Worm (Caenorhabditis elegans) whole organism, young adult: ENCODE results near the gene srh-276.
A peak's percentile ranks its signal among the peaks of the same experiment; 100 is the strongest.

Experiments
- B0035.1 ChIP-seq: sonication (generic microtip); optimal IDR thresholded peaks from 2 replicates; lab custom pipeline; 2016; ENCODE audit warnings: missing genetic modification characterization, mild to moderate bottlenecking, missing compliant biosample characterization, missing genotype, missing genetic modification reagents
- B0261.1 ChIP-seq: sonication (generic microtip); optimal IDR thresholded peaks from 2 replicates; lab custom pipeline; 2016; ENCODE audit warnings: mild to moderate bottlenecking, missing genetic modification characterization, moderate library complexity, missing compliant biosample characterization
- B0336.3 ChIP-seq: fragments of 200-800 bp; sonication (Bioruptor generic); IDR thresholded peaks from 2 replicates; pipeline ENCODE4 v1.3.6; 2022; ENCODE audit warnings: missing genetic modification characterization, missing compliant biosample characterization
- F10E7.11 ChIP-seq: sonication (generic microtip); optimal IDR thresholded peaks from 2 replicates; lab custom pipeline; 2017; ENCODE audit warnings: mild to moderate bottlenecking, missing genetic modification characterization, moderate library complexity, missing compliant biosample characterization
- K12H6.12 ChIP-seq: fragments of 200-800 bp; sonication (Bioruptor generic); optimal IDR thresholded peaks from 2 replicates; lab custom pipeline; 2018; ENCODE audit warnings: mild to moderate bottlenecking, missing genetic modification characterization, missing compliant biosample characterization
- Y95B8A.8 ChIP-seq: fragments of 200-800 bp; sonication (Bioruptor generic); IDR thresholded peaks from 2 replicates; pipeline ENCODE4 v1.3.6; 2022; ENCODE audit warnings: missing genetic modification reagents, missing genetic modification characterization, missing compliant biosample characterization
- ama-1 ChIP-seq, 3 experiments: fragments of 150-350 bp in 1 of 3; sonication (generic microtip) in 2 of 3; optimal IDR thresholded peaks; 2 replicates each; lab custom pipeline; 2014 to 2018; ENCODE audit warnings: missing biosample characterization in 2 of 3, missing genetic modification characterization in 2 of 3, missing genetic modification reagents in 2 of 3
- athp-1 ChIP-seq: sonication (generic microtip); optimal IDR thresholded peaks from 2 replicates; lab custom pipeline; 2017; ENCODE audit warnings: mild to moderate bottlenecking, missing genetic modification characterization, missing compliant biosample characterization
- attf-5 ChIP-seq: fragments of 200-800 bp; sonication (Bioruptor generic); optimal IDR thresholded peaks from 2 replicates; lab custom pipeline; 2018; ENCODE audit warnings: mild to moderate bottlenecking, missing genetic modification characterization, missing compliant biosample characterization
- attf-6 ChIP-seq: fragments of 200-800 bp; sonication (Bioruptor generic); IDR thresholded peaks from 2 replicates; pipeline ENCODE4 v1.3.6; 2022; ENCODE audit warnings: missing genetic modification reagents, missing genetic modification characterization, missing compliant biosample characterization
- bed-1 ChIP-seq: fragments of 200-800 bp; sonication (Bioruptor generic); IDR thresholded peaks from 2 replicates; pipeline ENCODE4 v1.3.6; 2022; ENCODE audit warnings: missing genetic modification reagents, missing genetic modification characterization, missing compliant biosample characterization
- ccch-3 ChIP-seq: fragments of 200-800 bp; sonication (Bioruptor generic); optimal IDR thresholded peaks from 2 replicates; lab custom pipeline; 2018; ENCODE audit warnings: mild to moderate bottlenecking, missing genetic modification characterization, missing compliant biosample characterization
- cebp-1 ChIP-seq, 2 experiments: fragments of 200-800 bp in 1 of 2; sonication (Bioruptor generic) in 1 of 2; sonication (generic microtip) in 1 of 2; IDR thresholded peaks in 1 of 2; optimal IDR thresholded peaks in 1 of 2; 2 replicates each; pipeline versions ENCODE4 v1.3.6 to Lab custom; 2017 to 2022; ENCODE audit warnings: missing compliant biosample characterization in 2 of 2, missing genetic modification characterization in 2 of 2, mild to moderate bottlenecking in 1 of 2, missing genetic modification reagents in 1 of 2, moderate library complexity in 1 of 2
- ceh-100 ChIP-seq: fragments of 200-800 bp; sonication (Bioruptor generic); IDR thresholded peaks from 2 replicates; pipeline ENCODE4 v1.3.6; 2022; ENCODE audit warnings: missing genetic modification reagents, missing genetic modification characterization, missing compliant biosample characterization
- ceh-27 ChIP-seq: fragments of 200-800 bp; sonication (Bioruptor generic); optimal IDR thresholded peaks from 2 replicates; lab custom pipeline; 2018; ENCODE audit warnings: mild to moderate bottlenecking, missing genetic modification characterization, moderate library complexity, missing compliant biosample characterization
- ceh-91 ChIP-seq: fragments of 200-800 bp; sonication (Bioruptor generic); IDR thresholded peaks from 2 replicates; pipeline ENCODE4 v1.3.6; 2022; ENCODE audit warnings: missing genetic modification reagents, missing genetic modification characterization, missing compliant biosample characterization
- chd-7 ChIP-seq: sonication (generic microtip); optimal IDR thresholded peaks from 2 replicates; lab custom pipeline; 2016; ENCODE audit warnings: mild to moderate bottlenecking, missing genetic modification characterization, moderate library complexity, missing compliant biosample characterization
- dpl-1 ChIP-seq: fragments of 150-350 bp; optimal IDR thresholded peaks from 2 replicates; lab custom pipeline; 2014; ENCODE audit warnings: missing biosample characterization, missing genetic modification reagents, missing genetic modification characterization
- ekl-4 ChIP-seq: fragments of 200-800 bp; sonication (Bioruptor generic); IDR thresholded peaks from 2 replicates; pipeline ENCODE4 v1.3.6; 2022; ENCODE audit warnings: missing genetic modification reagents, missing genetic modification characterization, missing compliant biosample characterization
- fkh-3 ChIP-seq: sonication (generic microtip); optimal IDR thresholded peaks from 2 replicates; lab custom pipeline; 2016; ENCODE audit warnings: mild to moderate bottlenecking, missing genetic modification characterization, missing compliant biosample characterization
- him-1 ChIP-seq: sonication (generic microtip); optimal IDR thresholded peaks from 2 replicates; lab custom pipeline; 2016; ENCODE audit warnings: missing genotype, missing genetic modification reagents, missing genetic modification characterization, missing compliant biosample characterization
- hlh-12 ChIP-seq: sonication (generic microtip); optimal IDR thresholded peaks from 2 replicates; lab custom pipeline; 2016; ENCODE audit warnings: missing genetic modification characterization, missing compliant biosample characterization
- hmg-1.2 ChIP-seq: fragments of 200-800 bp; sonication (Bioruptor generic); IDR thresholded peaks from 2 replicates; pipeline ENCODE4 v1.3.6; 2022; ENCODE audit warnings: missing genetic modification reagents, missing genetic modification characterization, missing compliant biosample characterization
- hsf-1 ChIP-seq: fragments of 200-800 bp; sonication (Bioruptor generic); IDR thresholded peaks from 2 replicates; pipeline ENCODE4 v1.3.6; 2022; ENCODE audit warnings: missing genetic modification reagents, missing genetic modification characterization, missing compliant biosample characterization
- let-526 ChIP-seq: fragments of 200-800 bp; sonication (Bioruptor generic); IDR thresholded peaks from 2 replicates; pipeline ENCODE4 v1.3.6; 2022; ENCODE audit warnings: missing genetic modification reagents, missing genetic modification characterization, missing compliant biosample characterization
- lin-35 ChIP-seq, 3 experiments: fragments of 150-350 bp in 2 of 3; sonication (generic microtip) in 1 of 3; optimal IDR thresholded peaks; 2 replicates each; lab custom pipeline; 2014 to 2018; ENCODE audit warnings: missing biosample characterization in 3 of 3, missing genetic modification characterization in 3 of 3, missing genetic modification reagents in 3 of 3
- lin-40 ChIP-seq: sonication (generic microtip); optimal IDR thresholded peaks from 2 replicates; lab custom pipeline; 2016; ENCODE audit warnings: missing genetic modification characterization, mild to moderate bottlenecking, missing compliant biosample characterization, missing genotype, missing genetic modification reagents
- lir-1 ChIP-seq: fragments of 200-800 bp; sonication (Bioruptor generic); conservative IDR thresholded peaks from 2 replicates; pipeline ENCODE4 v1.3.6; 2022; ENCODE audit warnings: missing genetic modification reagents, missing genetic modification characterization, missing compliant biosample characterization
- madf-10 ChIP-seq: sonication (generic microtip); optimal IDR thresholded peaks from 2 replicates; lab custom pipeline; 2016; ENCODE audit warnings: mild to moderate bottlenecking, missing genetic modification characterization, missing compliant biosample characterization
- madf-8 ChIP-seq: fragments of 200-800 bp; sonication (Bioruptor generic); conservative IDR thresholded peaks from 2 replicates; pipeline ENCODE4 v1.3.6; 2022; ENCODE audit warnings: missing genetic modification reagents, missing genetic modification characterization, missing compliant biosample characterization
- mcd-1 ChIP-seq: fragments of 200-800 bp; sonication (Bioruptor generic); IDR thresholded peaks from 2 replicates; pipeline ENCODE4 v1.3.6; 2022; ENCODE audit warnings: missing genetic modification reagents, missing genetic modification characterization, missing compliant biosample characterization
- mel-28 ChIP-seq: sonication (generic microtip); optimal IDR thresholded peaks from 2 replicates; lab custom pipeline; 2016; ENCODE audit warnings: borderline replicate concordance, mild to moderate bottlenecking, missing genetic modification characterization, missing compliant biosample characterization
- nhr-90 ChIP-seq: sonication (generic microtip); optimal IDR thresholded peaks from 2 replicates; lab custom pipeline; 2016; ENCODE audit warnings: missing genotype, mild to moderate bottlenecking, missing genetic modification characterization, missing compliant biosample characterization
- pbrm-1 ChIP-seq: fragments of 200-800 bp; sonication (Bioruptor generic); IDR thresholded peaks from 2 replicates; pipeline ENCODE4 v1.3.6; 2022; ENCODE audit warnings: missing genetic modification reagents, missing genetic modification characterization, missing compliant biosample characterization
- repo-1 ChIP-seq: sonication (generic microtip); optimal IDR thresholded peaks from 2 replicates; lab custom pipeline; 2017; ENCODE audit warnings: mild to moderate bottlenecking, missing genetic modification characterization, missing compliant biosample characterization
- rpc-1 ChIP-seq, 2 experiments: fragments of 150-350 bp in 1 of 2; sonication (generic microtip) in 1 of 2; optimal IDR thresholded peaks; 2 replicates each; lab custom pipeline; 2014 to 2018; ENCODE audit warnings: missing biosample characterization in 1 of 2, missing genetic modification characterization in 1 of 2, missing genetic modification reagents in 1 of 2, missing genotype in 1 of 2
- snpc-1.1 ChIP-seq: sonication (generic microtip); optimal IDR thresholded peaks from 2 replicates; lab custom pipeline; 2017; ENCODE audit warnings: missing genetic modification characterization, mild to moderate bottlenecking, missing compliant biosample characterization, antibody characterized with exemption, moderate library complexity, missing genotype, missing genetic modification reagents; ENCODE audit not compliant: insufficient read depth
- snpc-1.3 ChIP-seq: sonication (generic microtip); optimal IDR thresholded peaks from 2 replicates; lab custom pipeline; 2017; ENCODE audit warnings: missing genetic modification characterization, mild to moderate bottlenecking, missing compliant biosample characterization, antibody characterized with exemption, moderate library complexity, missing genotype, missing genetic modification reagents; ENCODE audit not compliant: insufficient read depth
- somi-1 ChIP-seq: fragments of 200-800 bp; sonication (Bioruptor generic); optimal IDR thresholded peaks from 2 replicates; lab custom pipeline; 2018; ENCODE audit warnings: mild to moderate bottlenecking, missing genetic modification characterization, missing compliant biosample characterization
- tlf-1 ChIP-seq: fragments of 200-800 bp; sonication (Bioruptor generic); optimal IDR thresholded peaks from 2 replicates; lab custom pipeline; 2018; ENCODE audit warnings: mild to moderate bottlenecking, missing genetic modification characterization, missing compliant biosample characterization
- unc-62 ChIP-seq: fragments of 150-350 bp; optimal IDR thresholded peaks from 2 replicates; lab custom pipeline; 2014; ENCODE audit warnings: missing biosample characterization, missing genetic modification reagents, missing genetic modification characterization
- xnd-1 ChIP-seq: sonication (generic microtip); optimal IDR thresholded peaks from 2 replicates; lab custom pipeline; 2016; ENCODE audit warnings: missing genotype, missing genetic modification reagents, missing genetic modification characterization, missing compliant biosample characterization
- zim-3 ChIP-seq: sonication (generic microtip); optimal IDR thresholded peaks from 2 replicates; lab custom pipeline; 2017; ENCODE audit warnings: mild to moderate bottlenecking, missing genetic modification characterization, moderate library complexity, missing compliant biosample characterization
- ztf-18 ChIP-seq: sonication (generic microtip); optimal IDR thresholded peaks from 2 replicates; lab custom pipeline; 2016; ENCODE audit warnings: missing genotype, mild to moderate bottlenecking, missing genetic modification characterization, missing compliant biosample characterization
- ztf-25 ChIP-seq: fragments of 200-800 bp; sonication (Bioruptor generic); IDR thresholded peaks from 2 replicates; pipeline ENCODE4 v1.3.6; 2022; ENCODE audit warnings: missing genetic modification reagents, missing genetic modification characterization, missing compliant biosample characterization
- ztf-26 ChIP-seq: sonication (generic microtip); optimal IDR thresholded peaks from 2 replicates; lab custom pipeline; 2017; ENCODE audit warnings: missing genetic modification characterization, missing compliant biosample characterization

srh-276 gene

DNA sequence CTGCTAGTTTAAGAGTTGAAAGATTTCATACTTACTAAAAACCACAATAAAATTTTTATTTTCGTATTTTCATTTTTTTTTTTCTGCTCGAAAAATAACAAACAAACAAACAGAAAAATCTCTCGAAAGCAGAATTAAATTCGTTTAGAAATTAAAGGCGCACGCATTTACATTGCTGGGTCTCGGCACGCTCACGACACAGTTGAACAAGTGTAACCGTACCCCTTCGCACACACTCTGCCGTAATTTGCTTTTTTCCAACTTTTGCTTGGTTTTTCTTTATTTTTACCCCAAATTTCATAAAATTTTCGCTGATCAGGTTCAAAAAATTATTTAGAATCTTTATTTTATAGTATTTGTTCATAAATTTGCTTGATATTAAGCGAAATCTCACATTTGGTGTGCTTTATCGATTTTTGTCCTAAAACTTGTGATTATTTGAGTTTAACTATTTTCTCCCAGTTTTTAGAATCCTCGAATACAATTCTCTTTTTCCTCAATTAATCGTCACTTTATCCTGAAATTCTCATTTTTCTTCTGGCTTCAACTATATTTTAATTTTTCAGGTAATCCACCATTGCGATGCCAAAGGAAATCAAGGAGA is 17.5 kb upstream of the srh-276 start, which contains the start of gene rpl-38 (continued):
- TF ChIP-seq lir-1 (GFP tag; lab: Robert Waterston, UW) (no peak), attf-6 (GFP tag; lab: Robert Waterston, UW) (peak; percentile 46; the same call in 1 of the 2 replicates), ekl-4 (GFP tag; lab: Robert Waterston, UW) (peak; percentile 52), athp-1 (tag; lab: Kevin White, UChicago) (no peak), tlf-1 (GFP tag; lab: Kevin White, UChicago) (peak; percentile 63), B0261.1 (tag; lab: Kevin White, UChicago) (peak; percentile 46), B0336.3 (peak; percentile 40; the same call in 1 of the 2 replicates), hsf-1 (GFP tag; lab: Robert Waterston, UW) (peak; percentile 60; the same call in 1 of the 2 replicates), hlh-12 (no peak), snpc-1.3 (tag; lab: Kevin White, UChicago) (peak; percentile 85), F10E7.11 (tag; lab: Kevin White, UChicago) (no peak), ccch-3 (GFP tag; lab: Kevin White, UChicago) (no peak), unc-62 (GFP tag; lab: Kevin White, UChicago) (no peak), repo-1 (tag; lab: Kevin White, UChicago) (no peak), fkh-3 (no peak), ztf-18 (tag; lab: Kevin White, UChicago) (peak; percentile 31), snpc-1.1 (tag; lab: Kevin White, UChicago) (peak; percentile 63), rpc-1 (optimal IDR thresholded peaks at IDR 0.05; lab: Kevin White, UChicago) (no peak), rpc-1 (tag; optimal IDR thresholded peaks at IDR 0.05; lab: Kevin White, UChicago) (peak; percentile 7), attf-5 (peak; percentile 11), ceh-27 (GFP tag; lab: Kevin White, UChicago) (peak; percentile 62), chd-7 (tag; lab: Kevin White, UChicago) (no peak), bed-1 (no peak), ztf-26 (tag; lab: Kevin White, UChicago) (no peak), madf-8 (GFP tag; lab: Robert Waterston, UW) (peak; percentile 49), somi-1 (GFP tag; lab: Kevin White, UChicago) (no peak), K12H6.12 (tag; lab: Kevin White, UChicago) (peak; percentile 30), cebp-1 (GFP tag; IDR thresholded peaks at IDR 0.05; lab: Robert Waterston, UW) (no peak), cebp-1 (tag; optimal IDR thresholded peaks at IDR 0.05; lab: Kevin White, UChicago) (peak; percentile 64), mel-28 (tag; lab: Kevin White, UChicago) (peak; percentile 2), lin-40 (tag; lab: Kevin White, UChicago) (peak; percentile 78), pbrm-1 (peak; percentile 90), ceh-91 (GFP tag; lab: Robert Waterston, UW) (peak; percentile 66), ztf-25 (GFP tag; lab: Robert Waterston, UW) (no peak), Y95B8A.8 (GFP tag; lab: Robert Waterston, UW) (0 out of 2 replicates have a peak, but pooled peaks have one; percentile 48), let-526 (GFP tag; lab: Robert Waterston, UW) (no peak), ama-1 (optimal IDR thresholded peaks at IDR 0.05; lab: Kevin White, UChicago) (no peak), ama-1 (GFP tag; optimal IDR thresholded peaks at IDR 0.05; lab: Kevin White, UChicago) (no peak), xnd-1 (tag; lab: Kevin White, UChicago) (peak; percentile 70), nhr-90 (tag; lab: Kevin White, UChicago) (no peak), zim-3 (no peak), him-1 (tag; lab: Kevin White, UChicago) (peak; percentile 76), ceh-100 (GFP tag; lab: Robert Waterston, UW) (peak; percentile 38; the same call in 1 of the 2 replicates), B0035.1 (tag; lab: Kevin White, UChicago) (no peak), hmg-1.2 (peak; percentile 63), mcd-1 (peak; percentile 75), dpl-1 (GFP tag; lab: Kevin White, UChicago) (peak; percentile 52), madf-10 (tag; lab: Kevin White, UChicago) (no peak), lin-35 (GFP tag; optimal IDR thresholded peaks at IDR 0.05; lab: Kevin White, UChicago) (peak in 1 of 3 experiments; percentile 81)
